Worm (Caenorhabditis elegans) whole organism, L2 larva: ENCODE results near the gene fbxb-104.

Experiments used
- C34F6.9 ChIP-seq: fragments of 150-350 bp; optimal IDR thresholded peaks from 2 replicates; lab custom pipeline; 2014; ENCODE audit warnings: missing biosample characterization, missing genetic modification characterization
- F13H6.1 ChIP-seq: sonication (generic microtip); optimal IDR thresholded peaks from 2 replicates; lab custom pipeline; 2016; ENCODE audit warnings: missing genetic modification characterization, missing compliant biosample characterization
- R02D3.7 ChIP-seq: fragments of 150-350 bp; optimal IDR thresholded peaks from 2 replicates; lab custom pipeline; 2014; ENCODE audit warnings: missing biosample characterization, missing genetic modification characterization
- ZK546.5 ChIP-seq: sonication (generic microtip); optimal IDR thresholded peaks from 2 replicates; lab custom pipeline; 2017; ENCODE audit warnings: missing biosample characterization, missing genetic modification characterization
- aly-2 ChIP-seq: fragments of 150-350 bp; optimal IDR thresholded peaks from 2 replicates; lab custom pipeline; 2014; ENCODE audit warnings: missing biosample characterization, missing genetic modification characterization
- blmp-1 ChIP-seq: sonication (generic microtip); optimal IDR thresholded peaks from 2 replicates; lab custom pipeline; 2017; ENCODE audit warnings: missing genetic modification characterization, mild to moderate bottlenecking, missing compliant biosample characterization, antibody characterized with exemption, moderate library complexity; ENCODE audit not compliant: insufficient read depth
- ceh-16 ChIP-seq: fragments of 150-350 bp; optimal IDR thresholded peaks from 2 replicates; lab custom pipeline; 2014; ENCODE audit warnings: missing biosample characterization, missing genetic modification characterization
- ceh-82 ChIP-seq: fragments of 150-350 bp; optimal IDR thresholded peaks from 2 replicates; lab custom pipeline; 2014; ENCODE audit warnings: missing biosample characterization, missing genetic modification characterization
- crh-2 ChIP-seq: sonication (generic microtip); optimal IDR thresholded peaks from 2 replicates; lab custom pipeline; 2017; ENCODE audit warnings: missing biosample characterization, missing genetic modification characterization
- dmd-4 ChIP-seq: sonication (generic microtip); optimal IDR thresholded peaks from 2 replicates; lab custom pipeline; 2017; ENCODE audit warnings: missing biosample characterization, missing genetic modification characterization
- egl-27 ChIP-seq: sonication (generic microtip); optimal IDR thresholded peaks from 3 replicates; lab custom pipeline; 2017; ENCODE audit warnings: missing biosample characterization, missing genetic modification reagents, missing genetic modification characterization
- elt-1 ChIP-seq: fragments of 150-350 bp; optimal IDR thresholded peaks from 2 replicates; lab custom pipeline; 2014; ENCODE audit warnings: missing biosample characterization, missing genetic modification characterization
- elt-3 ChIP-seq: sonication (generic microtip); optimal IDR thresholded peaks from 2 replicates; lab custom pipeline; 2017; ENCODE audit warnings: missing biosample characterization, missing genetic modification characterization
- fos-1 ChIP-seq: fragments of 150-350 bp; optimal IDR thresholded peaks from 2 replicates; lab custom pipeline; 2014; ENCODE audit warnings: missing biosample characterization, missing genetic modification characterization
- gmeb-1 ChIP-seq: fragments of 150-350 bp; optimal IDR thresholded peaks from 2 replicates; lab custom pipeline; 2014; ENCODE audit warnings: missing biosample characterization, missing genetic modification characterization
- lin-11 ChIP-seq: fragments of 150-350 bp; sonication (generic microtip); optimal IDR thresholded peaks from 2 replicates; lab custom pipeline; 2014; ENCODE audit warnings: missing biosample characterization, missing genetic modification characterization, inconsistent platforms, mixed read lengths
- lin-39 ChIP-seq: fragments of 150-350 bp; optimal IDR thresholded peaks from 2 replicates; lab custom pipeline; 2014; ENCODE audit warnings: missing biosample characterization, missing genetic modification reagents, missing genetic modification characterization
- lsy-2 ChIP-seq, 2 experiments: fragments of 150-350 bp in 1 of 2; sonication (generic microtip) in 1 of 2; optimal IDR thresholded peaks; 2 replicates each; lab custom pipeline; 2014 to 2017; ENCODE audit warnings: missing biosample characterization in 2 of 2, missing genetic modification characterization in 2 of 2
- mab-5 ChIP-seq: fragments of 150-350 bp; optimal IDR thresholded peaks from 2 replicates; lab custom pipeline; 2014; ENCODE audit warnings: missing biosample characterization, missing genetic modification characterization
- mbf-1 ChIP-seq: sonication (generic microtip); optimal IDR thresholded peaks from 2 replicates; lab custom pipeline; 2017; ENCODE audit warnings: missing biosample characterization, missing genetic modification characterization
- mdl-1 ChIP-seq, 2 experiments: fragments of 150-350 bp in 1 of 2; sonication (generic microtip) in 1 of 2; optimal IDR thresholded peaks; 2 replicates each; lab custom pipeline; 2017; ENCODE audit warnings: missing biosample characterization in 2 of 2, missing genetic modification characterization in 2 of 2
- nhr-11 ChIP-seq: fragments of 150-350 bp; optimal IDR thresholded peaks from 2 replicates; lab custom pipeline; 2014; ENCODE audit warnings: missing biosample characterization, missing genetic modification characterization
- nhr-129 ChIP-seq: fragments of 150-350 bp; optimal IDR thresholded peaks from 2 replicates; lab custom pipeline; 2014; ENCODE audit warnings: missing biosample characterization, missing genetic modification characterization
- nhr-21 ChIP-seq: fragments of 150-350 bp; optimal IDR thresholded peaks from 2 replicates; lab custom pipeline; 2014; ENCODE audit warnings: missing biosample characterization, missing genetic modification characterization
- nhr-23 ChIP-seq: fragments of 150-350 bp; optimal IDR thresholded peaks from 2 replicates; lab custom pipeline; 2014; ENCODE audit warnings: missing biosample characterization, missing genetic modification reagents, missing genetic modification characterization
- nhr-237 ChIP-seq: fragments of 150-350 bp; optimal IDR thresholded peaks from 2 replicates; lab custom pipeline; 2014; ENCODE audit warnings: missing biosample characterization, missing genetic modification characterization
- nhr-25 ChIP-seq: fragments of 150-350 bp; sonication (generic microtip); optimal IDR thresholded peaks from 3 replicates; lab custom pipeline; 2014; ENCODE audit warnings: missing biosample characterization, missing genetic modification characterization
- nhr-6 ChIP-seq: fragments of 150-350 bp; optimal IDR thresholded peaks from 2 replicates; lab custom pipeline; 2014; ENCODE audit warnings: missing biosample characterization, missing genetic modification characterization
- nhr-77 ChIP-seq: fragments of 150-350 bp; optimal IDR thresholded peaks from 2 replicates; lab custom pipeline; 2014; ENCODE audit warnings: missing biosample characterization, missing genetic modification characterization
- skn-1 ChIP-seq: sonication (generic microtip); optimal IDR thresholded peaks from 2 replicates; lab custom pipeline; 2017; ENCODE audit warnings: missing biosample characterization, missing genetic modification characterization
- snpc-4 ChIP-seq: fragments of 150-350 bp; optimal IDR thresholded peaks from 2 replicates; lab custom pipeline; 2014; ENCODE audit warnings: missing biosample characterization, missing genetic modification characterization
- unc-55 ChIP-seq: fragments of 150-350 bp; sonication (generic microtip); optimal IDR thresholded peaks from 3 replicates; lab custom pipeline; 2014; ENCODE audit warnings: missing biosample characterization, missing genetic modification reagents, missing genetic modification characterization
- unc-62 ChIP-seq: fragments of 150-350 bp; optimal IDR thresholded peaks from 2 replicates; lab custom pipeline; 2014; ENCODE audit warnings: missing biosample characterization, missing genetic modification reagents, missing genetic modification characterization
- zag-1 ChIP-seq: fragments of 150-350 bp; optimal IDR thresholded peaks from 2 replicates; lab custom pipeline; 2014; ENCODE audit warnings: missing biosample characterization, missing genetic modification characterization
- ztf-1 ChIP-seq: fragments of 200-800 bp; sonication (Bioruptor generic); conservative IDR thresholded peaks from 2 replicates; pipeline ENCODE4 v1.3.6; 2022; ENCODE audit warnings: missing genetic modification characterization, missing compliant biosample characterization
- ztf-11 ChIP-seq: sonication (generic microtip); optimal IDR thresholded peaks from 2 replicates; lab custom pipeline; 2017; ENCODE audit warnings: missing biosample characterization, missing genetic modification characterization
- ztf-4 ChIP-seq: fragments of 150-350 bp; optimal IDR thresholded peaks from 2 replicates; lab custom pipeline; 2014; ENCODE audit warnings: missing biosample characterization, missing genetic modification characterization

Gene fbxb-104

DNA sequence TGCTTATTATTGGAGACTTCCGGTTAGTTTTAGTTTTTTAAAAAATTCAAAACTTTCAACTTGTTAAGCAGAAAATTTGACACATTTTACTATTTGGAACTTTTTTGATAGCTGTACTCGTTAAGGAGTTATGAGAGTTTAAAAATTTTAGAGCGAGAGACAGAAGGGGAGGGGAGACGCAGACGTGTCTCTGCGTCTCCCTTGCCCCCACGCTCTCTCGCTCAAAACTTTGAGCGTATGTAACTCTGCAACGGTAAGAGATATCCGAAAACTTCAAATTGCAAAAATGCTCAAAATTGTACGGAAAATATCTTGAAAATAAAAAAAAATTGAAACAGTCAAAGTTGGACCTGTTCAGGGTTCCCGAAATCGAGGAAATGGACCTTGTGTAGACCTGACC is 39.1 kb upstream of the fbxb-104 start:
- TF ChIP-seq mab-5 (no peak), unc-62 (GFP tag; lab: Kevin White, UChicago) (no peak), mdl-1 (tag; optimal IDR thresholded peaks at IDR 0.05; lab: Kevin White, UChicago) (no peak), nhr-21 (tag; lab: Kevin White, UChicago) (no peak), nhr-25 (tag; lab: Kevin White, UChicago) (no peak), elt-3 (tag; lab: Kevin White, UChicago) (no peak), nhr-237 (tag; lab: Kevin White, UChicago) (no peak), gmeb-1 (tag; lab: Kevin White, UChicago) (no peak), ztf-11 (tag; lab: Kevin White, UChicago) (no peak), F13H6.1 (tag; lab: Kevin White, UChicago) (no peak), aly-2 (tag; lab: Kevin White, UChicago) (no peak), lin-39 (tag; lab: Kevin White, UChicago) (no peak), ZK546.5 (tag; lab: Kevin White, UChicago) (no peak)

- no peak for TF ChIP-seq R02D3.7 (tag; lab: Kevin White, UChicago)
- no peak for TF ChIP-seq ceh-82 (tag; lab: Kevin White, UChicago)
- no peak for TF ChIP-seq nhr-21 (tag; lab: Kevin White, UChicago)
Observed at ce11 chrII:3515384-3516053, 38.4 kb upstream of the fbxb-104 start, which contains the start of the genes Y49F6B.14 and clec-125. Y49F6B.14 (minus strand) TSS chrII:3515484. clec-125 (plus strand) TSS chrII:3516003.

- TF ChIP-seq ceh-16 (tag; lab: Kevin White, UChicago) (no peak), ZK546.5 (tag; lab: Kevin White, UChicago) (no peak), nhr-77 (tag; lab: Kevin White, UChicago) (no peak), mbf-1 (no peak), snpc-4 (tag; lab: Kevin White, UChicago) (no peak), zag-1 (tag; lab: Kevin White, UChicago) (no peak), nhr-25 (tag; lab: Kevin White, UChicago) (no peak), mdl-1 (tag; optimal IDR thresholded peaks at IDR 0.05; lab: Kevin White, UChicago) (no peak), lsy-2 (tag; optimal IDR thresholded peaks at IDR 0.05; lab: Kevin White, UChicago) (no peak), crh-2 (tag; lab: Kevin White, UChicago) (no peak), ztf-4 (tag; lab: Kevin White, UChicago) (no peak)
- TF ChIP-seq, all 48 proteins: peak for 0
Observed at ce11 chrII:3514631-3515030, 37.6 kb upstream of the fbxb-104 start, which contains the start of gene srz-5. srz-5 (minus strand) TSS chrII:3514731.

- TF ChIP-seq lsy-2 (tag; optimal IDR thresholded peaks at IDR 0.05; lab: Kevin White, UChicago), result no peak
- TF ChIP-seq elt-3 (tag; lab: Kevin White, UChicago), result no peak
- no peak for TF ChIP-seq nhr-21 (tag; lab: Kevin White, UChicago)
- no peak for TF ChIP-seq skn-1
- no peak for TF ChIP-seq ceh-16 (tag; lab: Kevin White, UChicago)
- no peak for TF ChIP-seq blmp-1 (tag; lab: Kevin White, UChicago)
- no peak for TF ChIP-seq ceh-82 (tag; lab: Kevin White, UChicago)
- TF ChIP-seq lin-11 (tag; lab: Kevin White, UChicago), result no peak
- no peak for TF ChIP-seq R02D3.7 (tag; lab: Kevin White, UChicago)
- TF ChIP-seq nhr-11, result no peak
- TF ChIP-seq snpc-4 (tag; lab: Kevin White, UChicago), result no peak
- no peak for TF ChIP-seq nhr-129 (tag; lab: Kevin White, UChicago)
- TF ChIP-seq egl-27 (tag; lab: Kevin White, UChicago), result no peak
- no peak for TF ChIP-seq nhr-237 (tag; lab: Kevin White, UChicago)
Observed at ce11 chrII:3512240-3512639, 35.2 kb upstream of the fbxb-104 start, which contains the start of gene Y49F6B.19. Y49F6B.19 (minus strand) TSS chrII:3512340.

DNA sequence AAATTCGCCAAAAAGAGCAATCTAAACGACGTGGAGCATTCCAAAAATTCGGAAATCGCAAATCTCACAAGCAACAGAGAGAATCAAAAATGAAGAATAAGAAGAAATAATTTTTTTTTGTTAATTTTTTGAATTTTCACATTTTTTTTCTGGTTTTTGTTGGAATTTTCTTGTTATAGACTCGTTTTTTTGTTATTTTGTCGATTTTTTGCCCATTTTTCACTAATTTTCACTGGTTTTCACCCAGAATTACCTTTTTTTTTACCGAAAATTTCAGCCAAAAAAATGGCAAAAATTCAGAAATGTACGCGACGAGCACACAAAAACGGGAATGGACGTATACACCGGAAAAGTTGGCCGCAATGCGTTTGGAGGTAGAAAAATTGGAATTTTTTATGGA is 27.6 kb upstream of the fbxb-104 start, which contains the start of gene cyh-1:
Gene cyh-1 (plus strand): TSS at position 301 of the 400 bp plus-strand sequence.
- TF ChIP-seq nhr-25 (tag; lab: Kevin White, UChicago) (no peak), nhr-237 (tag; lab: Kevin White, UChicago) (no peak), lin-11 (tag; lab: Kevin White, UChicago) (no peak), ceh-16 (tag; lab: Kevin White, UChicago) (no peak), mbf-1 (no peak), nhr-6 (tag; lab: Kevin White, UChicago) (no peak), ztf-11 (tag; lab: Kevin White, UChicago) (no peak), fos-1 (tag; lab: Kevin White, UChicago) (no peak), dmd-4 (tag; lab: Kevin White, UChicago) (no peak), R02D3.7 (tag; lab: Kevin White, UChicago) (no peak), unc-55 (GFP tag; lab: Kevin White, UChicago) (no peak), F13H6.1 (tag; lab: Kevin White, UChicago) (no peak), egl-27 (tag; lab: Kevin White, UChicago) (no peak), lin-39 (tag; lab: Kevin White, UChicago) (no peak), elt-1 (no peak), C34F6.9 (tag; lab: Kevin White, UChicago) (no peak), crh-2 (tag; lab: Kevin White, UChicago) (no peak), ztf-1 (GFP tag; lab: Robert Waterston, UW) (no peak), nhr-11 (no peak), nhr-23 (no peak)
